Worm (Caenorhabditis elegans): ENCODE results near the gene Y17D7B.10.

DNA sequence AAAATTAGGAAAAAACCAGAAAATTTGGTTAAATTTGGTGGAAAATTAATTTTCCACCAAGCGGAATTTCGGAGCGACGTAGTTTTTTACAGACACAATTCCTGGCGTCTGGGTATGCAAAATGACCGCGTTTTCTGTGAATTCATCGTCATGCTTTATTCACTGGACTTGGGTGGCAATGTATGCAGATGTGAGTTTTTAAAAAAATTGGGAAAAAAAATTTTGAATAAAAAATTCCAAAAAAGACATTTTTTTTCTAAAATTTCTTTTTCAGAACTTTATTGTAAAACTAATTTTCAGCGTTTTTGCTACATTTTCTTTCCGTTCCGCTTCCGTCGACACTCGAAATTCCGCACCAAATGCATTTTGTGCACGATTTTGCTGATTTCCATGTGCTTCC is 27.8 kb downstream of the Y17D7B.10 start, which contains the start of gene C54E10.7:
- TF ChIP-seq fkh-4 (tag; optimal IDR thresholded peaks at IDR 0.05; ENCODE audit: borderline replicate concordance) (no peak), elt-3 (tag; optimal IDR thresholded peaks at IDR 0.05) (no peak), fos-1 (tag; optimal IDR thresholded peaks at IDR 0.05) (no peak), ceh-63 (GFP tag; optimal IDR thresholded peaks at IDR 0.05) (no peak), xbp-1 (tag; optimal IDR thresholded peaks at IDR 0.05) (no peak), ceh-82 (tag; optimal IDR thresholded peaks at IDR 0.05) (no peak), elt-2 (tag; optimal IDR thresholded peaks at IDR 0.05) (no peak), zag-1 (tag; optimal IDR thresholded peaks at IDR 0.05) (no peak)
